Fruit fly (Drosophila melanogaster) whole organism, embryonic: ENCODE data around the gene CG42638.

Source experiments
- Bgb ChIP-seq: fragments of 200-800 bp; sonication (Bioruptor generic); IDR thresholded peaks from 2 replicates; pipeline ENCODE4 v1.3.6; 2022; ENCODE audit warnings: missing biosample characterization, missing genetic modification characterization; ENCODE audit not compliant: partially characterized antibody
- Blimp-1 ChIP-seq: fragments of 200-800 bp; sonication (Bioruptor generic); optimal IDR thresholded peaks from 3 replicates; lab custom pipeline; 2018; ENCODE audit warnings: missing biosample characterization, missing genetic modification characterization, mild to moderate bottlenecking, moderate library complexity, missing genetic modification reagents
- CG10431 ChIP-seq: fragments of 200-800 bp; sonication (Bioruptor generic); optimal IDR thresholded peaks from 3 replicates; lab custom pipeline; 2018; ENCODE audit warnings: missing biosample characterization, mild to moderate bottlenecking, missing genetic modification characterization
- CG10543 ChIP-seq: fragments of 200-800 bp; sonication (Bioruptor generic); optimal IDR thresholded peaks from 3 replicates; lab custom pipeline; 2017; ENCODE audit warnings: missing biosample characterization, mild to moderate bottlenecking, missing genetic modification characterization, moderate library complexity
- CG10979 ChIP-seq: fragments of 200-800 bp; sonication (Bioruptor generic); optimal IDR thresholded peaks from 2 replicates; lab custom pipeline; 2018; ENCODE audit warnings: missing biosample characterization, mild to moderate bottlenecking, missing genetic modification characterization, moderate library complexity
- CG11398 ChIP-seq: fragments of 200-800 bp; sonication (Bioruptor generic); optimal IDR thresholded peaks from 2 replicates; lab custom pipeline; 2016; ENCODE audit warnings: missing biosample characterization, missing genetic modification characterization
- CG11696 ChIP-seq: fragments of 200-800 bp; sonication (Bioruptor generic); IDR thresholded peaks from 2 replicates; pipeline ENCODE4 v1.3.6; 2022; ENCODE audit warnings: missing biosample characterization, missing genetic modification characterization
- CG12071 ChIP-seq: fragments of 200-800 bp; sonication (Bioruptor generic); optimal IDR thresholded peaks from 3 replicates; lab custom pipeline; 2018; ENCODE audit warnings: missing biosample characterization, mild to moderate bottlenecking, missing genetic modification characterization
- CG14667 ChIP-seq: fragments of 200-800 bp; sonication (Bioruptor generic); IDR thresholded peaks from 2 replicates; pipeline ENCODE4 v1.3.6; 2022; ENCODE audit warnings: missing biosample characterization, missing genetic modification characterization
- CG15073 ChIP-seq: fragments of 200-800 bp; sonication (Bioruptor generic); optimal IDR thresholded peaks from 2 replicates; lab custom pipeline; 2016; ENCODE audit warnings: missing biosample characterization, missing genetic modification characterization
- CG15479 ChIP-seq: fragments of 200-800 bp; sonication (Bioruptor generic); optimal IDR thresholded peaks from 3 replicates; lab custom pipeline; 2019; ENCODE audit warnings: missing biosample characterization, mild to moderate bottlenecking, missing genetic modification characterization, moderate library complexity
- CG15514 ChIP-seq: fragments of 200-800 bp; sonication (Bioruptor generic); optimal IDR thresholded peaks from 3 replicates; lab custom pipeline; 2017; ENCODE audit warnings: missing biosample characterization, missing genetic modification characterization, mild to moderate bottlenecking, moderate library complexity, missing genetic modification reagents
- CG18599 ChIP-seq: fragments of 200-800 bp; sonication (Bioruptor generic); optimal IDR thresholded peaks from 3 replicates; lab custom pipeline; 2017; ENCODE audit warnings: missing biosample characterization, missing genetic modification characterization, mild to moderate bottlenecking, moderate library complexity, missing genetic modification reagents
- CG32772 ChIP-seq: fragments of 200-800 bp; sonication (Bioruptor generic); IDR thresholded peaks from 2 replicates; pipeline ENCODE4 v1.3.6; 2022; ENCODE audit warnings: missing biosample characterization, missing genetic modification characterization
- CG34376 ChIP-seq: fragments of 200-800 bp; sonication (Bioruptor generic); optimal IDR thresholded peaks from 2 replicates; lab custom pipeline; 2018; ENCODE audit warnings: missing biosample characterization, mild to moderate bottlenecking, missing genetic modification characterization
- CG34422 ChIP-seq: fragments of 200-800 bp; sonication (Bioruptor generic); IDR thresholded peaks from 3 replicates; pipeline ENCODE4 v1.3.6; 2022; ENCODE audit warnings: missing biosample characterization, missing genetic modification characterization
- CG4617 ChIP-seq: fragments of 200-800 bp; sonication (Bioruptor generic); optimal IDR thresholded peaks from 3 replicates; lab custom pipeline; 2016; ENCODE audit warnings: missing biosample characterization, missing genetic modification characterization, borderline replicate concordance
- CG4707 ChIP-seq: fragments of 200-800 bp; sonication (Bioruptor generic); optimal IDR thresholded peaks from 2 replicates; lab custom pipeline; 2018; ENCODE audit warnings: missing biosample characterization, mild to moderate bottlenecking, missing genetic modification characterization, moderate library complexity
- CG5180 ChIP-seq: fragments of 200-800 bp; sonication (Bioruptor generic); optimal IDR thresholded peaks from 3 replicates; lab custom pipeline; 2017; ENCODE audit warnings: missing biosample characterization, missing genetic modification characterization, mild to moderate bottlenecking, moderate library complexity, missing genetic modification reagents
- CG6254 ChIP-seq: fragments of 200-800 bp; sonication (Bioruptor generic); optimal IDR thresholded peaks from 3 replicates; lab custom pipeline; 2017; ENCODE audit warnings: mild to moderate bottlenecking, missing biosample characterization, missing genetic modification reagents, missing genetic modification characterization
- CG6689 ChIP-seq: fragments of 200-800 bp; sonication (Bioruptor generic); IDR thresholded peaks from 2 replicates; pipeline ENCODE4 v1.3.6; 2022; ENCODE audit warnings: missing biosample characterization, missing genetic modification characterization
- CG7987 ChIP-seq: fragments of 200-800 bp; sonication (Bioruptor generic); optimal IDR thresholded peaks from 2 replicates; lab custom pipeline; 2018; ENCODE audit warnings: missing biosample characterization, mild to moderate bottlenecking, missing genetic modification characterization, moderate library complexity
- CG8290 ChIP-seq, 3 experiments: fragments of 200-800 bp; sonication (Bioruptor generic); optimal IDR thresholded peaks; 2 replicates each; lab custom pipeline; 2016 to 2019; ENCODE audit warnings: missing biosample characterization in 3 of 3, missing genetic modification characterization in 3 of 3, mild to moderate bottlenecking in 2 of 3, moderate library complexity in 1 of 3
- CG8359 ChIP-seq: fragments of 200-800 bp; sonication (Bioruptor generic); optimal IDR thresholded peaks from 2 replicates; lab custom pipeline; 2017; ENCODE audit warnings: missing biosample characterization, mild to moderate bottlenecking, missing genetic modification characterization, borderline replicate concordance
- CG8924 ChIP-seq: fragments of 200-800 bp; optimal IDR thresholded peaks from 3 replicates; lab custom pipeline; 2019; ENCODE audit warnings: missing biosample characterization, mild to moderate bottlenecking, missing genetic modification characterization, moderate library complexity
- D ChIP-seq, 2 experiments: fragments of 200-800 bp in 1 of 2; fragments of >200 bp in 1 of 2; sonication (Bioruptor generic) in 1 of 2; optimal IDR thresholded peaks; 2 replicates in 1 of 2; 3 replicates in 1 of 2; lab custom pipeline; 2017; ENCODE audit warnings: mild to moderate bottlenecking in 1 of 2, missing biosample characterization in 1 of 2, missing genetic modification characterization in 1 of 2, missing genetic modification reagents in 1 of 2
- D19A ChIP-seq: fragments of 200-800 bp; optimal IDR thresholded peaks from 3 replicates; lab custom pipeline; 2019; ENCODE audit warnings: missing biosample characterization, mild to moderate bottlenecking, missing genetic modification characterization, moderate library complexity
- GATAe ChIP-seq: fragments of 200-800 bp; sonication (Bioruptor generic); conservative IDR thresholded peaks from 2 replicates; pipeline ENCODE4 v1.3.6; 2022; ENCODE audit warnings: missing biosample characterization, missing genetic modification characterization
- H2.0 ChIP-seq: fragments of 200-800 bp; sonication (Bioruptor generic); IDR thresholded peaks from 2 replicates; pipeline ENCODE4 v1.3.6; 2022; ENCODE audit warnings: missing biosample characterization, missing genetic modification characterization
- Hmr ChIP-seq: fragments of 200-800 bp; sonication (Bioruptor generic); optimal IDR thresholded peaks from 3 replicates; lab custom pipeline; 2017; ENCODE audit warnings: mild to moderate bottlenecking, missing biosample characterization, missing genetic modification reagents, missing genetic modification characterization
- MBD-R2 ChIP-seq: fragments of 200-800 bp; sonication (Bioruptor generic); IDR thresholded peaks from 2 replicates; pipeline ENCODE4 v1.3.6; 2022; ENCODE audit warnings: missing biosample characterization, missing genetic modification characterization
- Oli ChIP-seq: fragments of 200-800 bp; sonication (Bioruptor generic); optimal IDR thresholded peaks from 2 replicates; lab custom pipeline; 2018; ENCODE audit warnings: missing biosample characterization, mild to moderate bottlenecking, missing genetic modification characterization, moderate library complexity
- Poxn ChIP-seq: fragments of 200-800 bp; sonication (Bioruptor generic); IDR thresholded peaks from 2 replicates; pipeline ENCODE4 v1.3.6; 2022; ENCODE audit warnings: missing biosample characterization, missing genetic modification characterization
- Scr ChIP-seq: fragments of 200-800 bp; sonication (Bioruptor generic); IDR thresholded peaks from 2 replicates; pipeline ENCODE4 v1.3.6; 2022; ENCODE audit warnings: missing biosample characterization, missing genetic modification characterization; ENCODE audit not compliant: partially characterized antibody
- caup ChIP-seq: fragments of 200-800 bp; sonication (Bioruptor generic); optimal IDR thresholded peaks from 3 replicates; lab custom pipeline; 2017; ENCODE audit warnings: missing biosample characterization, mild to moderate bottlenecking, missing genetic modification characterization, moderate library complexity; ENCODE audit not compliant: severe bottlenecking
- chm ChIP-seq: fragments of 200-800 bp; sonication (Bioruptor generic); IDR thresholded peaks from 2 replicates; pipeline ENCODE4 v1.3.6; 2022; ENCODE audit warnings: missing biosample characterization, missing genetic modification characterization
- cwo ChIP-seq: fragments of 200-800 bp; sonication (Bioruptor generic); optimal IDR thresholded peaks from 3 replicates; lab custom pipeline; 2017; ENCODE audit warnings: missing biosample characterization, missing genetic modification characterization, mild to moderate bottlenecking, moderate library complexity, missing genetic modification reagents
- fd64A ChIP-seq: fragments of 200-800 bp; sonication (Bioruptor generic); optimal IDR thresholded peaks from 3 replicates; lab custom pipeline; 2018; ENCODE audit warnings: missing biosample characterization, mild to moderate bottlenecking, missing genetic modification characterization
- gro ChIP-seq: fragments of 200-800 bp; sonication (Bioruptor generic); optimal IDR thresholded peaks from 2 replicates; lab custom pipeline; 2016; ENCODE audit warnings: missing biosample characterization, missing genetic modification characterization
- gsb ChIP-seq: fragments of 200-800 bp; sonication (Bioruptor generic); IDR thresholded peaks from 2 replicates; pipeline ENCODE4 v1.3.6; 2022; ENCODE audit warnings: missing biosample characterization, missing genetic modification characterization
- insv ChIP-seq, 2 experiments: fragments of 200-800 bp; sonication (Bioruptor generic); optimal IDR thresholded peaks; 3 replicates each; lab custom pipeline; 2016 to 2018; ENCODE audit warnings: missing biosample characterization in 2 of 2, missing genetic modification characterization in 2 of 2
- lov ChIP-seq, 2 experiments: fragments of 200-800 bp in 1 of 2; fragments of >200 bp in 1 of 2; sonication (Bioruptor generic) in 1 of 2; IDR thresholded peaks in 1 of 2; optimal IDR thresholded peaks in 1 of 2; 2 replicates in 1 of 2; 3 replicates in 1 of 2; pipeline versions ENCODE4 v1.3.6 to Lab custom; 2017 to 2022; ENCODE audit warnings: missing biosample characterization in 1 of 2, missing genetic modification characterization in 1 of 2
- nom ChIP-seq: fragments of 200-800 bp; sonication (Bioruptor generic); optimal IDR thresholded peaks from 2 replicates; lab custom pipeline; 2017; ENCODE audit warnings: missing biosample characterization, missing genetic modification characterization, mild to moderate bottlenecking, moderate library complexity, missing genetic modification reagents
- odd ChIP-seq: fragments of 200-800 bp; sonication (Bioruptor generic); optimal IDR thresholded peaks from 2 replicates; lab custom pipeline; 2017; ENCODE audit warnings: missing biosample characterization, mild to moderate bottlenecking, missing genetic modification characterization
- sd ChIP-seq: fragments of 200-800 bp; sonication (Bioruptor generic); optimal IDR thresholded peaks from 3 replicates; lab custom pipeline; 2018; ENCODE audit warnings: missing biosample characterization, mild to moderate bottlenecking, missing genetic modification characterization, moderate library complexity
- seq ChIP-seq: fragments of 200-800 bp; sonication (Bioruptor generic); IDR thresholded peaks from 2 replicates; pipeline ENCODE4 v1.3.6; 2022; ENCODE audit warnings: missing biosample characterization, missing genetic modification characterization
- sug ChIP-seq: fragments of 200-800 bp; optimal IDR thresholded peaks from 2 replicates; lab custom pipeline; 2019; ENCODE audit warnings: missing biosample characterization, mild to moderate bottlenecking, missing genetic modification characterization, moderate library complexity

Gene CG42638

dm6 chr3L:19791688-19792073 is 42.1 kb upstream of the CG42638 start (continued):
- TF ChIP-seq CG34376 (GFP tag; lab: Kevin White, UChicago) (peak; percentile 98), CG15073 (GFP tag; lab: Kevin White, UChicago) (no peak), CG8290 (GFP tag; optimal IDR thresholded peaks at IDR 0.05; lab: Kevin White, UChicago) (no peak), CG8290 (tag; optimal IDR thresholded peaks at IDR 0.05; lab: Kevin White, UChicago) (peak in 1 of 2 experiments; percentile 52), Oli (tag; lab: Kevin White, UChicago) (no peak), CG15514 (GFP tag; lab: Kevin White, UChicago) (peak; percentile 35), Hmr (GFP tag; lab: Kevin White, UChicago) (no peak), chm (GFP tag; lab: Robert Waterston, UW) (no peak), insv (GFP tag; optimal IDR thresholded peaks at IDR 0.05; lab: Kevin White, UChicago) (no peak), Bgb (peak; percentile 31; the same call in 1 of the 2 replicates), CG34422 (GFP tag; lab: Robert Waterston, UW) (peak; percentile 36; the same call in 1 of the 3 replicates), CG6689 (GFP tag; lab: Robert Waterston, UW) (0 out of 2 replicates have a peak, but pooled peaks have one; percentile 4), fd64A (GFP tag; lab: Kevin White, UChicago) (peak; percentile 17), caup (GFP tag; lab: Kevin White, UChicago) (peak; percentile 53), GATAe (GFP tag; lab: Robert Waterston, UW) (peak; percentile 95), CG32772 (GFP tag; lab: Robert Waterston, UW) (no peak), CG5180 (GFP tag; lab: Kevin White, UChicago) (peak; percentile 32), seq (GFP tag; lab: Robert Waterston, UW) (peak; percentile 27; the same call in 1 of the 2 replicates), cwo (GFP tag; lab: Kevin White, UChicago) (peak; percentile 29), CG11696 (GFP tag; lab: Robert Waterston, UW) (no peak), Blimp-1 (GFP tag; lab: Kevin White, UChicago) (no peak), CG18599 (peak; percentile 54), odd (GFP tag; lab: Kevin White, UChicago) (peak; percentile 20), D (optimal IDR thresholded peaks at IDR 0.05; lab: Kevin White, UChicago) (peak; percentile 34), D (GFP tag; optimal IDR thresholded peaks at IDR 0.05; lab: Kevin White, UChicago) (no peak), CG8924 (peak; percentile 12), Scr (peak; percentile 44), lov (optimal IDR thresholded peaks at IDR 0.05; lab: Kevin White, UChicago) (no peak), lov (GFP tag; IDR thresholded peaks at IDR 0.05; lab: Robert Waterston, UW) (peak; percentile 76; the same call in 2 of the 3 replicates), CG10979 (tag; lab: Kevin White, UChicago) (no peak), CG15479 (GFP tag; lab: Kevin White, UChicago) (peak; percentile 98), sug (tag; lab: Kevin White, UChicago) (peak; percentile 63), MBD-R2 (GFP tag; lab: Robert Waterston, UW) (no peak; the same call in 1 of the 2 replicates), CG10431 (GFP tag; lab: Kevin White, UChicago) (peak; percentile 92), sd (tag; lab: Kevin White, UChicago) (peak; percentile 80), gsb (GFP tag; lab: Robert Waterston, UW) (no peak), CG11398 (GFP tag; lab: Kevin White, UChicago) (peak; percentile 3), CG14667 (GFP tag; lab: Robert Waterston, UW) (no peak), gro (GFP tag; lab: Kevin White, UChicago) (peak; percentile 52), Poxn (GFP tag; lab: Robert Waterston, UW) (no peak), nom (GFP tag; lab: Kevin White, UChicago) (peak; percentile 25), CG7987 (GFP tag; lab: Kevin White, UChicago) (peak; percentile 17), CG8359 (no peak), CG10543 (GFP tag; lab: Kevin White, UChicago) (peak; percentile 84), CG12071 (GFP tag; lab: Kevin White, UChicago) (peak; percentile 41), CG4617 (no peak), D19A (no peak), CG6254 (GFP tag; lab: Kevin White, UChicago) (no peak), H2.0 (GFP tag; lab: Robert Waterston, UW) (no peak), CG4707 (GFP tag; lab: Kevin White, UChicago) (peak; percentile 32)
